Fruit fly (Drosophila melanogaster): ENCODE results near the gene CG14370.

DNA sequence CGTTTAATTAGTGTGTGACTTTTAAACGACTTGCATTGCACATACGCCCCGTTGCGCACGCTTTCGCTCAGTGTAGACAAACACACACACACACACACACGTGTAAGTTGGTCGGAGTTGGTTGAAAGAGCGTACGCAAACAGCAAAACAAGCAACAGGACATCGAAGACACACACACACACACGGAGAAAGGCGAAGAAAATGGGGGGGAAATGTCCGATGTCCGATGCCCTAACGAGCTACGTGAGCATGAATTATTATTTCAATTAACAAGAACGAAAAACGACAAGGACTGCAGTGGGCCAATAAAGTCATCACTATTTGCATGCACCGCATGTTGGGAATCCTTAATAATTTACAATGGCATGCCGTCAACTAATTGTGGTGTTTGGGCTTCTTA, 29.4 kb downstream of the CG14370 start:
- TF ChIP-seq CG8478 (optimal IDR thresholded peaks at IDR 0.05) = no peak
- TF ChIP-seq CTCF (optimal IDR thresholded peaks at IDR 0.05) = no peak
